Fruit fly (Drosophila melanogaster): Measurements from ENCODE around the gene CG15478.
A peak's percentile ranks its signal among the peaks of the same experiment; 100 is the strongest.

Gene CG15478

DNA sequence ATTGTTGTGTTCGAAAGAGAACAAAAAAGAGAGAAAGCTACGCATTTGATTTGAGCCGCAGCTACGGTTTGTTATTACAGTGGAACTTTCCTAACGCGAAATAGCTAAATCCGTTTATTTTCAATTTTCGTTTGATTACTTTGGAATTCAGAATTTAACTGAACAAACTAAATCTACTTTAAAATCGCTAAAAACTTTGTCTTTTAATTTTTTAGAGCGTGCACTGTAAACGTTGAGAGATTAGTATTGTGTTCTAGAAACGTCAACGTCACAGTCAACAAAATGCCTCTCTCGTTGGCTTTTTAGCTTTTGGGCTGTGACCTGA lies 25.0 kb downstream of the CG15478 start (continued):
- TF ChIP-seq tll (GFP tag; optimal IDR thresholded peaks at IDR 0.05) (no peak), CG11723 (GFP tag; optimal IDR thresholded peaks at IDR 0.05) (peak; percentile 14), Mad (GFP tag; optimal IDR thresholded peaks at IDR 0.05) (no peak), CG9876 (GFP tag; optimal IDR thresholded peaks at IDR 0.05) (no peak), CG8478 (optimal IDR thresholded peaks at IDR 0.05) (no peak), CG17361 (GFP tag; IDR thresholded peaks at IDR 0.05) (no peak), wdn (GFP tag; IDR thresholded peaks at IDR 0.05) (no peak), chm (GFP tag; IDR thresholded peaks at IDR 0.05) (peak; percentile 89), sqz (GFP tag; optimal IDR thresholded peaks at IDR 0.05) (no peak), Drgx (GFP tag; IDR thresholded peaks at IDR 0.05) (peak; percentile 80), CG2120 (GFP tag; optimal IDR thresholded peaks at IDR 0.05) (peak; percentile 89), Eip74EF (GFP tag; optimal IDR thresholded peaks at IDR 0.05) (peak in 1 of 2 experiments; percentile 36), CG7928 (GFP tag; optimal IDR thresholded peaks at IDR 0.05) (peak; percentile 29), Pdp1 (GFP tag; optimal IDR thresholded peaks at IDR 0.05) (peak; percentile 38 to 65), CG4617 (GFP tag; optimal IDR thresholded peaks at IDR 0.05; ENCODE audit: borderline replicate concordance) (no peak), CG2678 (tag; optimal IDR thresholded peaks at IDR 0.05) (peak; percentile 80), CG6765 (GFP tag; optimal IDR thresholded peaks at IDR 0.05) (no peak), CG13775 (GFP tag; optimal IDR thresholded peaks at IDR 0.05) (peak; percentile 47), crc (GFP tag; optimal IDR thresholded peaks at IDR 0.05) (peak; percentile 41), her (GFP tag; optimal IDR thresholded peaks at IDR 0.05) (peak; percentile 48), inv (GFP tag; IDR thresholded peaks at IDR 0.05; ENCODE audit: partially characterized antibody) (no peak), dysf (GFP tag; IDR thresholded peaks at IDR 0.05) (peak; percentile 84), shn (GFP tag; optimal IDR thresholded peaks at IDR 0.05) (peak; percentile 36), pb (GFP tag; optimal IDR thresholded peaks at IDR 0.05) (peak; percentile 21), lmd (GFP tag; IDR thresholded peaks at IDR 0.05) (peak; percentile 67), gt (GFP tag; IDR thresholded peaks at IDR 0.05) (no peak), disco-r (GFP tag; optimal IDR thresholded peaks at IDR 0.05) (peak; percentile 47), psq (GFP tag; optimal IDR thresholded peaks at IDR 0.05) (no peak), zen2 (GFP tag; IDR thresholded peaks at IDR 0.05; ENCODE audit: partially characterized antibody) (no peak), NK7.1 (GFP tag; optimal IDR thresholded peaks at IDR 0.05) (peak; percentile 3), cato (GFP tag; optimal IDR thresholded peaks at IDR 0.05; ENCODE audit: borderline replicate concordance) (no peak), nmo (GFP tag; optimal IDR thresholded peaks at IDR 0.05) (peak; percentile 61), usp (GFP tag; optimal IDR thresholded peaks at IDR 0.05) (no peak), ATbp (GFP tag; optimal IDR thresholded peaks at IDR 0.05) (peak; percentile 40), CG2712 (tag; optimal IDR thresholded peaks at IDR 0.05) (peak; percentile 64), Side (GFP tag; optimal IDR thresholded peaks at IDR 0.05) (peak; percentile 72), Myb (GFP tag; optimal IDR thresholded peaks at IDR 0.05) (peak; percentile 59), nerfin-1 (tag; optimal IDR thresholded peaks at IDR 0.05) (no peak), CG10321 (GFP tag; IDR thresholded peaks at IDR 0.05) (peak; percentile 43; the same call in 1 of the 2 replicates), slp2 (GFP tag; optimal IDR thresholded peaks at IDR 0.05) (peak; percentile 48), CG1024 (GFP tag; IDR thresholded peaks at IDR 0.05) (no peak), Trl (optimal IDR thresholded peaks at IDR 0.05) (no peak), Trl (GFP tag; optimal IDR thresholded peaks at IDR 0.05) (peak; percentile 21), CG30431 (GFP tag; optimal IDR thresholded peaks at IDR 0.05) (no peak), fd3F (GFP tag; optimal IDR thresholded peaks at IDR 0.05) (peak; percentile 54), NC2β (GFP tag; optimal IDR thresholded peaks at IDR 0.05) (no peak), CG3163 (GFP tag; optimal IDR thresholded peaks at IDR 0.05) (peak; percentile 93), Ssrp (tag; optimal IDR thresholded peaks at IDR 0.05) (peak; percentile 24), sug (tag; optimal IDR thresholded peaks at IDR 0.05) (peak; percentile 7), gem (tag; optimal IDR thresholded peaks at IDR 0.05) (peak; percentile 82), tio (GFP tag; optimal IDR thresholded peaks at IDR 0.05) (peak; percentile 37), CG43689 (GFP tag; IDR thresholded peaks at IDR 0.05) (peak; percentile 46; the same call in 1 of the 2 replicates)

Data from whole organism, embryonic.